Worm (Caenorhabditis elegans) whole organism, young adult: ENCODE measurements around the gene madd-2.

Experiments used
- F37B4.10 ChIP-seq: fragments of 200-800 bp; sonication (Bioruptor generic); IDR thresholded peaks from 2 replicates; pipeline ENCODE4 v1.3.6; 2022; ENCODE audit warnings: missing genetic modification characterization, missing compliant biosample characterization
- T07F8.4 ChIP-seq: sonication (generic microtip); optimal IDR thresholded peaks from 2 replicates; lab custom pipeline; 2016; ENCODE audit warnings: mild to moderate bottlenecking, missing genetic modification characterization, moderate library complexity, missing compliant biosample characterization
- ceh-79 ChIP-seq: sonication (generic microtip); optimal IDR thresholded peaks from 2 replicates; lab custom pipeline; 2017; ENCODE audit warnings: mild to moderate bottlenecking, missing genetic modification characterization, missing compliant biosample characterization

DNA sequence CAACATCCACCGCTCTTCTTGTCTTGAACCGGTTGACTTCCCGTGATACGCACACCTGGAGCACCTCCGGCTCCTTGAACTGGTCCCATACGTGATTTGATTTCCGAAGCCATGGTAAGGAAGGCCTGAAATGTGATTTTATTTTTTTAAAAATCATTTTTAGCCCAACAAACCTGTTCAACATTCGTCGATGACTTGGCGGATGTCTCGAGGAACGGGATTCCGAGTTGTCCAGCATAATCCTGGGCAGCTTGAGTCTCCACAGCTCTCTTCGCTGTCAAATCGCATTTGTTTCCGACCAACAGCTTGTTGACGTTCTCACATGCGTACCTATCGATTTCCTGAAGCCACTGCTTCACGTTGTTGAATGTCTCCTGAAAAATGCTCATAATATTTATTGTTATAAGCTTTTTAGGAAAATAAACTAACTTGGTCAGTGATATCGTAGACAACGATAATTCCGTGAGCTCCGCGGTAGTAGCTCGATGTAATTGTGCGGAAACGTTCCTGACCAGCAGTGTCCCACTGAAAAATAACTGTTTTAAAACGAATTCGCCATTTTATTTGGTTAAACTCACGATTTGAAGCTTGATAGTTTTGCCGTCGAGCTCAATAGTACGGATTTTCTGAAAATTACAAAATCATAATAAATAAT, 27.9 kb upstream of the madd-2 start:
- TF ChIP-seq ceh-79 (tag; lab: Kevin White, UChicago): no peak
- no peak for TF ChIP-seq F37B4.10 (GFP tag; lab: Robert Waterston, UW)
- no peak for TF ChIP-seq T07F8.4 (tag; lab: Kevin White, UChicago)
